Worm (Caenorhabditis elegans) whole organism, L1 larva: ENCODE results near the gene atx-2.

Source experiments
- C16A3.4 ChIP-seq: fragments of 150-350 bp; optimal IDR thresholded peaks from 2 replicates; lab custom pipeline; 2014; ENCODE audit warnings: missing biosample characterization, missing genetic modification characterization
- Y116A8C.19 ChIP-seq: sonication (generic microtip); optimal IDR thresholded peaks from 2 replicates; lab custom pipeline; 2016; ENCODE audit warnings: missing compliant biosample characterization, missing genetic modification characterization, borderline replicate concordance
- aly-2 ChIP-seq: fragments of 150-350 bp; optimal IDR thresholded peaks from 2 replicates; lab custom pipeline; 2014; ENCODE audit warnings: missing biosample characterization, missing genetic modification characterization
- ceh-63 ChIP-seq: fragments of 200-800 bp; sonication (Bioruptor generic); optimal IDR thresholded peaks from 2 replicates; lab custom pipeline; 2018; ENCODE audit warnings: mild to moderate bottlenecking, missing genetic modification characterization, missing compliant biosample characterization
- ceh-8 ChIP-seq: fragments of 200-800 bp; sonication (Bioruptor generic); optimal IDR thresholded peaks from 2 replicates; lab custom pipeline; 2018; ENCODE audit warnings: mild to moderate bottlenecking, missing genetic modification characterization, moderate library complexity, missing compliant biosample characterization
- ceh-82 ChIP-seq, 3 experiments: fragments of 150-350 bp in 1 of 3; sonication (generic microtip) in 2 of 3; optimal IDR thresholded peaks; 2 replicates each; lab custom pipeline; 2014 to 2017; ENCODE audit warnings: missing biosample characterization in 3 of 3, missing genetic modification characterization in 3 of 3
- ceh-88 ChIP-seq: fragments of 200-800 bp; sonication (Bioruptor generic); IDR thresholded peaks from 2 replicates; pipeline ENCODE4 v1.3.6; 2022; ENCODE audit warnings: missing genetic modification characterization, missing compliant biosample characterization
- ceh-90 ChIP-seq: sonication (generic microtip); optimal IDR thresholded peaks from 2 replicates; lab custom pipeline; 2016; ENCODE audit warnings: missing genetic modification characterization, missing compliant biosample characterization
- dpl-1 ChIP-seq, 3 experiments: fragments of 150-350 bp in 2 of 3; sonication (generic microtip) in 1 of 3; optimal IDR thresholded peaks; 2 replicates each; lab custom pipeline; 2014 to 2017; ENCODE audit warnings: missing biosample characterization in 3 of 3, missing genetic modification characterization in 3 of 3, missing genetic modification reagents in 3 of 3
- dsc-1 ChIP-seq: sonication (generic microtip); optimal IDR thresholded peaks from 2 replicates; lab custom pipeline; 2016; ENCODE audit warnings: mild to moderate bottlenecking, missing genetic modification characterization, missing compliant biosample characterization
- efl-1 ChIP-seq, 4 experiments: fragments of 150-350 bp; optimal IDR thresholded peaks in 3 of 4; peaks in 1 of 4; 1 replicate in 1 of 4; 2 replicates in 3 of 4; lab custom pipeline; 2014; ENCODE audit warnings: missing biosample characterization in 2 of 4, missing genetic modification characterization in 2 of 4, missing genetic modification reagents in 2 of 4
- efl-3 ChIP-seq: fragments of 200-800 bp; sonication (Bioruptor generic); optimal IDR thresholded peaks from 2 replicates; lab custom pipeline; 2018; ENCODE audit warnings: mild to moderate bottlenecking, missing genetic modification characterization, missing compliant biosample characterization
- egl-13 ChIP-seq: sonication (generic microtip); optimal IDR thresholded peaks from 2 replicates; lab custom pipeline; 2016; ENCODE audit warnings: missing genotype, missing genetic modification reagents, missing genetic modification characterization, missing compliant biosample characterization
- egl-27 ChIP-seq, 2 experiments: fragments of 150-350 bp in 1 of 2; sonication (generic microtip); optimal IDR thresholded peaks; 3 replicates each; lab custom pipeline; 2017 to 2018; ENCODE audit warnings: missing biosample characterization in 2 of 2, missing genetic modification characterization in 2 of 2, missing genetic modification reagents in 2 of 2
- elt-3 ChIP-seq, 6 experiments: fragments of 150-350 bp in 1 of 6; sonication (generic microtip); optimal IDR thresholded peaks; 2 replicates each; lab custom pipeline; 2017 to 2018; ENCODE audit warnings: missing biosample characterization in 6 of 6, missing genetic modification characterization in 6 of 6, inconsistent platforms in 1 of 6
- ets-5 ChIP-seq: fragments of 200-800 bp; sonication (Bioruptor generic); IDR thresholded peaks from 2 replicates; pipeline ENCODE4 v1.3.6; 2022; ENCODE audit warnings: missing genetic modification characterization, missing compliant biosample characterization
- fkh-4 ChIP-seq: sonication (generic microtip); optimal IDR thresholded peaks from 2 replicates; lab custom pipeline; 2016; ENCODE audit warnings: missing compliant biosample characterization, missing genetic modification characterization, borderline replicate concordance
- fkh-8 ChIP-seq: sonication (generic microtip); optimal IDR thresholded peaks from 2 replicates; lab custom pipeline; 2016; ENCODE audit warnings: mild to moderate bottlenecking, missing genetic modification characterization, missing compliant biosample characterization
- fos-1 ChIP-seq: fragments of 150-350 bp; optimal IDR thresholded peaks from 2 replicates; lab custom pipeline; 2014; ENCODE audit warnings: missing biosample characterization, missing genetic modification characterization
- hlh-17 ChIP-seq: fragments of 200-800 bp; sonication (Bioruptor generic); optimal IDR thresholded peaks from 2 replicates; lab custom pipeline; 2018; ENCODE audit warnings: missing genetic modification characterization, mild to moderate bottlenecking, missing compliant biosample characterization, moderate library complexity, borderline replicate concordance
- hpl-2 ChIP-seq: fragments of 150-350 bp; optimal IDR thresholded peaks from 2 replicates; lab custom pipeline; 2014; ENCODE audit warnings: missing biosample characterization, missing genetic modification reagents, missing genetic modification characterization
- irx-1 ChIP-seq: sonication (generic microtip); optimal IDR thresholded peaks from 2 replicates; lab custom pipeline; 2016; ENCODE audit warnings: missing genetic modification characterization, missing compliant biosample characterization
- isw-1 ChIP-seq: fragments of 200-800 bp; sonication (Bioruptor generic); IDR thresholded peaks from 2 replicates; pipeline ENCODE4 v1.3.6; 2022; ENCODE audit warnings: missing genetic modification characterization, missing compliant biosample characterization
- jun-1 ChIP-seq: fragments of 150-350 bp; optimal IDR thresholded peaks from 2 replicates; lab custom pipeline; 2014; ENCODE audit warnings: missing biosample characterization, missing genetic modification reagents, missing genetic modification characterization
- lin-13 ChIP-seq: fragments of 150-350 bp; optimal IDR thresholded peaks from 2 replicates; lab custom pipeline; 2014; ENCODE audit warnings: missing biosample characterization, missing genetic modification reagents, missing genetic modification characterization
- lin-14 ChIP-seq: fragments of 200-800 bp; sonication (Bioruptor generic); optimal IDR thresholded peaks from 2 replicates; lab custom pipeline; 2018; ENCODE audit warnings: mild to moderate bottlenecking, missing genetic modification characterization, moderate library complexity, missing compliant biosample characterization
- lin-15B ChIP-seq: fragments of 150-350 bp; sonication (generic microtip); optimal IDR thresholded peaks from 3 replicates; lab custom pipeline; 2014; ENCODE audit warnings: missing biosample characterization, missing genetic modification characterization
- lin-35 ChIP-seq, 2 experiments: fragments of 150-350 bp; optimal IDR thresholded peaks; 2 replicates each; lab custom pipeline; 2014; ENCODE audit warnings: missing biosample characterization in 2 of 2, missing genetic modification characterization in 2 of 2, missing genetic modification reagents in 2 of 2
- lin-39 ChIP-seq: fragments of 150-350 bp; optimal IDR thresholded peaks from 2 replicates; lab custom pipeline; 2014; ENCODE audit warnings: missing biosample characterization, missing genetic modification reagents, missing genetic modification characterization
- lsy-2 ChIP-seq, 2 experiments: fragments of 150-350 bp; optimal IDR thresholded peaks; 2 replicates each; lab custom pipeline; 2014; ENCODE audit warnings: missing biosample characterization in 2 of 2, missing genetic modification characterization in 2 of 2
- mab-9 ChIP-seq: fragments of 200-800 bp; sonication (Bioruptor generic); IDR thresholded peaks from 2 replicates; pipeline ENCODE4 v1.3.6; 2022; ENCODE audit warnings: missing genetic modification reagents, missing genetic modification characterization, missing compliant biosample characterization
- nhr-19 ChIP-seq: fragments of 200-800 bp; sonication (Bioruptor generic); conservative IDR thresholded peaks from 2 replicates; pipeline ENCODE4 v1.3.6; 2022; ENCODE audit warnings: missing genetic modification characterization, missing compliant biosample characterization
- nhr-20 ChIP-seq: sonication (generic microtip); optimal IDR thresholded peaks from 2 replicates; lab custom pipeline; 2016; ENCODE audit warnings: mild to moderate bottlenecking, missing genetic modification characterization, missing compliant biosample characterization
- nhr-47 ChIP-seq: sonication (generic microtip); optimal IDR thresholded peaks from 2 replicates; lab custom pipeline; 2016; ENCODE audit warnings: mild to moderate bottlenecking, missing genetic modification characterization, moderate library complexity, missing compliant biosample characterization
- nhr-71 ChIP-seq: sonication (generic microtip); optimal IDR thresholded peaks from 2 replicates; lab custom pipeline; 2016; ENCODE audit warnings: mild to moderate bottlenecking, missing genetic modification characterization, moderate library complexity, missing compliant biosample characterization
- nhr-76 ChIP-seq: sonication (generic microtip); optimal IDR thresholded peaks from 2 replicates; lab custom pipeline; 2017; ENCODE audit warnings: missing biosample characterization, missing genetic modification characterization
- nhr-77 ChIP-seq: fragments of 150-350 bp; optimal IDR thresholded peaks from 2 replicates; lab custom pipeline; 2014; ENCODE audit warnings: missing biosample characterization, missing genetic modification characterization
- nhr-85 ChIP-seq: sonication (generic microtip); peaks from one replicate; lab custom pipeline; 2016; ENCODE audit warnings: missing genetic modification characterization, inconsistent platforms, missing compliant biosample characterization
- pax-3 ChIP-seq: fragments of 200-800 bp; sonication (Bioruptor generic); optimal IDR thresholded peaks from 2 replicates; lab custom pipeline; 2018; ENCODE audit warnings: mild to moderate bottlenecking, missing genetic modification characterization, moderate library complexity, missing compliant biosample characterization
- pqm-1 ChIP-seq: sonication (generic microtip); optimal IDR thresholded peaks from 3 replicates; lab custom pipeline; 2017; ENCODE audit warnings: missing biosample characterization, missing genetic modification characterization
- swsn-7 ChIP-seq: sonication (generic microtip); optimal IDR thresholded peaks from 2 replicates; lab custom pipeline; 2016; ENCODE audit warnings: missing genetic modification characterization, missing compliant biosample characterization
- tbx-2 ChIP-seq: sonication (generic microtip); optimal IDR thresholded peaks from 2 replicates; lab custom pipeline; 2016; ENCODE audit warnings: missing genetic modification characterization, missing compliant biosample characterization
- unc-130 ChIP-seq: fragments of 150-350 bp; optimal IDR thresholded peaks from 2 replicates; lab custom pipeline; 2017; ENCODE audit warnings: missing biosample characterization, missing genetic modification characterization, inconsistent platforms
- unc-30 ChIP-seq: sonication (generic microtip); optimal IDR thresholded peaks from 2 replicates; lab custom pipeline; 2017; ENCODE audit warnings: missing biosample characterization, missing genetic modification characterization
- unc-86 ChIP-seq: sonication (generic microtip); optimal IDR thresholded peaks from 2 replicates; lab custom pipeline; 2016; ENCODE audit warnings: missing genetic modification characterization, missing compliant biosample characterization
- unc-98 ChIP-seq: fragments of 200-800 bp; sonication (Bioruptor generic); IDR thresholded peaks from 2 replicates; pipeline ENCODE4 v1.3.6; 2022; ENCODE audit warnings: missing genetic modification characterization, missing compliant biosample characterization
- vab-15 ChIP-seq: sonication (generic microtip); optimal IDR thresholded peaks from 2 replicates; lab custom pipeline; 2017; ENCODE audit warnings: missing genotype, mild to moderate bottlenecking, missing genetic modification characterization, missing compliant biosample characterization
- zip-4 ChIP-seq: fragments of 200-800 bp; sonication (Bioruptor generic); optimal IDR thresholded peaks from 2 replicates; lab custom pipeline; 2018; ENCODE audit warnings: mild to moderate bottlenecking, missing genetic modification characterization, moderate library complexity, missing compliant biosample characterization
- ztf-4 ChIP-seq: fragments of 150-350 bp; optimal IDR thresholded peaks from 2 replicates; lab custom pipeline; 2014; ENCODE audit warnings: missing biosample characterization, missing genetic modification characterization

The atx-2 gene

ce11 chrIII:10461164-10461546 lies at the start of gene atx-2 (continued):
- TF ChIP-seq egl-27 (tag; optimal IDR thresholded peaks at IDR 0.05; lab: Kevin White, UChicago) (no peak), lin-39 (tag; lab: Kevin White, UChicago) (peak; percentile 19), lsy-2 (tag; optimal IDR thresholded peaks at IDR 0.05; lab: Kevin White, UChicago) (peak; percentile 48 to 77), unc-130 (tag; lab: Kevin White, UChicago) (peak; percentile 65), nhr-19 (GFP tag; lab: Robert Waterston, UW) (peak; percentile 79), lin-15B (tag; lab: Kevin White, UChicago) (peak; percentile 41), C16A3.4 (tag; lab: Kevin White, UChicago) (peak; percentile 67), Y116A8C.19 (tag; lab: Kevin White, UChicago) (no peak), hlh-17 (GFP tag; lab: Kevin White, UChicago) (no peak), ets-5 (GFP tag; lab: Robert Waterston, UW) (no peak), ceh-88 (GFP tag; lab: Robert Waterston, UW) (peak; percentile 6; the same call in 1 of the 2 replicates), ceh-82 (tag; optimal IDR thresholded peaks at IDR 0.05; lab: Kevin White, UChicago) (peak; percentile 68 to 78 (median 73)), fkh-8 (tag; lab: Kevin White, UChicago) (peak; percentile 81), pax-3 (no peak), mab-9 (GFP tag; lab: Robert Waterston, UW) (peak; percentile 77), nhr-76 (peak; percentile 44), nhr-71 (tag; lab: Kevin White, UChicago) (peak; percentile 75), zip-4 (GFP tag; lab: Kevin White, UChicago) (peak; percentile 46), dpl-1 (GFP tag; optimal IDR thresholded peaks at IDR 0.05; lab: Kevin White, UChicago) (peak; percentile 63 to 69 (median 68)), egl-13 (peak; percentile 60), aly-2 (no peak), jun-1 (tag; lab: Kevin White, UChicago) (peak; percentile 70), nhr-20 (tag; lab: Kevin White, UChicago) (peak; percentile 48), unc-98 (GFP tag; lab: Robert Waterston, UW) (peak; percentile 60; the same call in 1 of the 2 replicates), efl-3 (peak; percentile 66), dsc-1 (tag; lab: Kevin White, UChicago) (peak; percentile 83), isw-1 (GFP tag; lab: Robert Waterston, UW) (peak; percentile 65), unc-30 (tag; lab: Kevin White, UChicago) (no peak), nhr-47 (tag; lab: Kevin White, UChicago) (peak; percentile 82), ceh-8 (GFP tag; lab: Kevin White, UChicago) (peak; percentile 37)

DNA sequence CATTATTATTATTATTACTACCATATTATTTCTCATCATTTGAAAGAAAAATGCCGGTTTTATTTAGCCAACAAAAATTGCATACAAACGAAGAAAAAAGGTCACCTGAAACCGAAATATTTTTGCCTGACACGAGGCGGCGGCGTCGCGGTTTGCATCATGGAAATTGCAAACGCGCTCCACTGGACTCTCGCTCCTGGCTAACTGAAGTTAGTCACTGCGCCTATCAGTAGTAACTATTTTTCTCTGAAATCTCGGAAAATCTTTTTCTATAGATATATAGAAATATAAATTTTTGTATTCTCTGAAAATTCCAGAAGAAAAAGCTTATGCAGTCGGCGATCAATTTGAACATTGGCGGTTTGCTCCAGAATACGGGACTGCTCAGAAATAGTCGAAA lies 45.4 kb upstream of the atx-2 start, which contains the start of gene ymel-1:
ymel-1 (plus strand) TSS at position 318 of the 400 bp plus-strand sequence.
- peak in 2 of 3 experiments; percentile 11 to 33 for TF ChIP-seq dpl-1 (GFP tag; optimal IDR thresholded peaks at IDR 0.05; lab: Kevin White, UChicago)
- TF ChIP-seq ceh-63 (GFP tag; lab: Kevin White, UChicago) = no peak
- TF ChIP-seq egl-13 = no peak
- peak; percentile 23 for TF ChIP-seq lin-13 (GFP tag; lab: Kevin White, UChicago)
- no peak for TF ChIP-seq fkh-4
- TF ChIP-seq efl-1 (optimal IDR thresholded peaks at IDR 0.05; lab: Kevin White, UChicago) = peak; percentile 31 to 43
- peak in 1 of 2 experiments; percentile 49 for TF ChIP-seq efl-1 (GFP tag; optimal IDR thresholded peaks at IDR 0.05 in 1 of 2; lab: Kevin White, UChicago)
- no peak for TF ChIP-seq egl-27 (tag; optimal IDR thresholded peaks at IDR 0.05; lab: Kevin White, UChicago)
- TF ChIP-seq C16A3.4 (tag; lab: Kevin White, UChicago) = peak; percentile 30
- no peak for TF ChIP-seq jun-1 (tag; lab: Kevin White, UChicago)
- no peak for TF ChIP-seq ceh-90 (tag; lab: Kevin White, UChicago)
- TF ChIP-seq lin-14 (GFP tag; lab: Kevin White, UChicago) = no peak
- TF ChIP-seq ztf-4 = no peak
- TF ChIP-seq elt-3 (tag; optimal IDR thresholded peaks at IDR 0.05; lab: Kevin White, UChicago) = no peak
- TF ChIP-seq vab-15 (tag; lab: Kevin White, UChicago) = no peak
- TF ChIP-seq fos-1 (tag; lab: Kevin White, UChicago) = no peak
- no peak for TF ChIP-seq irx-1 (tag; lab: Kevin White, UChicago)
- no peak for TF ChIP-seq hpl-2 (GFP tag; lab: Kevin White, UChicago)
- peak; percentile 72 for TF ChIP-seq nhr-85 (tag; lab: Kevin White, UChicago)
- no peak for TF ChIP-seq ets-5 (GFP tag; lab: Robert Waterston, UW)
- TF ChIP-seq ceh-88 (GFP tag; lab: Robert Waterston, UW) = no peak
- no peak for TF ChIP-seq fkh-8 (tag; lab: Kevin White, UChicago)
- TF ChIP-seq swsn-7 (tag; lab: Kevin White, UChicago) = peak; percentile 25
- no peak for TF ChIP-seq efl-3
- peak; percentile 27; the same call in 1 of the 2 replicates for TF ChIP-seq nhr-19 (GFP tag; lab: Robert Waterston, UW)
- no peak for TF ChIP-seq nhr-77
- no peak for TF ChIP-seq unc-86 (tag; lab: Kevin White, UChicago)
- TF ChIP-seq pqm-1 = no peak
- TF ChIP-seq zip-4 (GFP tag; lab: Kevin White, UChicago) = no peak
- peak; percentile 44 to 60 for TF ChIP-seq lin-35 (GFP tag; optimal IDR thresholded peaks at IDR 0.05; lab: Kevin White, UChicago)
- peak; percentile 26 for TF ChIP-seq tbx-2 (tag; lab: Kevin White, UChicago)
